Fruit fly (Drosophila melanogaster) whole organism, embryonic: ENCODE data around the gene CG31816.
A peak's percentile ranks its signal among the peaks of the same experiment; 100 is the strongest.

Experiments used
- Blimp-1 ChIP-seq: fragments of 200-800 bp; sonication (Bioruptor generic); optimal IDR thresholded peaks from 3 replicates; lab custom pipeline; 2018; ENCODE audit warnings: missing biosample characterization, missing genetic modification characterization, mild to moderate bottlenecking, moderate library complexity, missing genetic modification reagents
- CG10654 ChIP-seq: fragments of 200-800 bp; sonication (Bioruptor generic); optimal IDR thresholded peaks from 2 replicates; lab custom pipeline; 2016; ENCODE audit warnings: missing biosample characterization, missing genetic modification characterization
- CG11093 ChIP-seq: fragments of 200-800 bp; sonication (Bioruptor generic); IDR thresholded peaks from 3 replicates; pipeline ENCODE4 v1.3.6; 2022; ENCODE audit warnings: missing biosample characterization, missing genetic modification characterization
- CG12071 ChIP-seq: fragments of 200-800 bp; sonication (Bioruptor generic); optimal IDR thresholded peaks from 3 replicates; lab custom pipeline; 2018; ENCODE audit warnings: missing biosample characterization, mild to moderate bottlenecking, missing genetic modification characterization
- CG12155 ChIP-seq: fragments of 200-800 bp; sonication (Bioruptor generic); optimal IDR thresholded peaks from 3 replicates; lab custom pipeline; 2016; ENCODE audit warnings: missing biosample characterization, missing genetic modification characterization
- CG12659 ChIP-seq: fragments of 200-800 bp; sonication (Bioruptor generic); optimal IDR thresholded peaks from 3 replicates; lab custom pipeline; 2017; ENCODE audit warnings: mild to moderate bottlenecking, missing biosample characterization, missing genetic modification reagents, missing genetic modification characterization
- CG13775 ChIP-seq: fragments of 200-800 bp; sonication (Bioruptor generic); optimal IDR thresholded peaks from 3 replicates; lab custom pipeline; 2017; ENCODE audit warnings: missing biosample characterization, mild to moderate bottlenecking, missing genetic modification characterization
- CG14710 ChIP-seq: fragments of 200-800 bp; sonication (Bioruptor generic); optimal IDR thresholded peaks from 3 replicates; lab custom pipeline; 2019; ENCODE audit warnings: missing biosample characterization, mild to moderate bottlenecking, missing genetic modification characterization, moderate library complexity
- CG15073 ChIP-seq: fragments of 200-800 bp; sonication (Bioruptor generic); optimal IDR thresholded peaks from 2 replicates; lab custom pipeline; 2016; ENCODE audit warnings: missing biosample characterization, missing genetic modification characterization
- CG18011 ChIP-seq: fragments of 200-800 bp; sonication (Bioruptor generic); optimal IDR thresholded peaks from 2 replicates; lab custom pipeline; 2017; ENCODE audit warnings: missing biosample characterization, missing genetic modification characterization, mild to moderate bottlenecking, moderate library complexity, missing genotype
- CG2120 ChIP-seq: fragments of 200-800 bp; sonication (Bioruptor generic); optimal IDR thresholded peaks from 3 replicates; lab custom pipeline; 2016; ENCODE audit warnings: missing biosample characterization, missing genetic modification characterization
- CG33213 ChIP-seq: fragments of 200-800 bp; sonication (Bioruptor generic); optimal IDR thresholded peaks from 3 replicates; lab custom pipeline; 2016; ENCODE audit warnings: missing biosample characterization, missing genetic modification characterization
- CG6689 ChIP-seq: fragments of 200-800 bp; sonication (Bioruptor generic); IDR thresholded peaks from 2 replicates; pipeline ENCODE4 v1.3.6; 2022; ENCODE audit warnings: missing biosample characterization, missing genetic modification characterization
- CG8359 ChIP-seq: fragments of 200-800 bp; sonication (Bioruptor generic); optimal IDR thresholded peaks from 2 replicates; lab custom pipeline; 2017; ENCODE audit warnings: missing biosample characterization, mild to moderate bottlenecking, missing genetic modification characterization, borderline replicate concordance
- CG8478 ChIP-seq: fragments of >200 bp; optimal IDR thresholded peaks from 2 replicates; lab custom pipeline; 2018
- CG9727 ChIP-seq: fragments of 200-800 bp; sonication (Bioruptor generic); optimal IDR thresholded peaks from 3 replicates; lab custom pipeline; 2017; ENCODE audit warnings: missing biosample characterization, mild to moderate bottlenecking, missing genetic modification characterization
- D19A ChIP-seq: fragments of 200-800 bp; optimal IDR thresholded peaks from 3 replicates; lab custom pipeline; 2019; ENCODE audit warnings: missing biosample characterization, mild to moderate bottlenecking, missing genetic modification characterization, moderate library complexity
- Dek ChIP-seq: fragments of 200-800 bp; sonication (Bioruptor generic); optimal IDR thresholded peaks from 3 replicates; lab custom pipeline; 2019; ENCODE audit warnings: missing biosample characterization, mild to moderate bottlenecking, missing genetic modification characterization, moderate library complexity
- Hr51 ChIP-seq, 2 experiments: fragments of 200-800 bp; sonication (Bioruptor generic); optimal IDR thresholded peaks; 2 replicates in 1 of 2; 3 replicates in 1 of 2; lab custom pipeline; 2016 to 2018; ENCODE audit warnings: missing biosample characterization in 2 of 2, missing genetic modification characterization in 2 of 2, mild to moderate bottlenecking in 1 of 2, moderate library complexity in 1 of 2
- MESR4 ChIP-seq: fragments of 200-800 bp; sonication (Bioruptor generic); optimal IDR thresholded peaks from 2 replicates; lab custom pipeline; 2018; ENCODE audit warnings: missing biosample characterization, mild to moderate bottlenecking, missing genetic modification characterization, moderate library complexity
- Med ChIP-seq: fragments of 200-800 bp; sonication (Bioruptor generic); peaks from one replicate; lab custom pipeline; 2016; ENCODE audit warnings: missing biosample characterization, missing genetic modification characterization, mild to moderate bottlenecking, inconsistent platforms, moderate library complexity
- Meics ChIP-seq: fragments of 200-800 bp; sonication (Bioruptor generic); optimal IDR thresholded peaks from 2 replicates; lab custom pipeline; 2017; ENCODE audit warnings: missing biosample characterization, mild to moderate bottlenecking, missing genetic modification characterization
- Optix ChIP-seq: fragments of 200-800 bp; sonication (Bioruptor generic); IDR thresholded peaks from 3 replicates; pipeline ENCODE4 v1.3.6; 2022; ENCODE audit warnings: missing biosample characterization, missing genetic modification characterization
- Pdp1 ChIP-seq, 2 experiments: fragments of 200-800 bp; sonication (Bioruptor generic); optimal IDR thresholded peaks; 3 replicates each; lab custom pipeline; 2016; ENCODE audit warnings: missing biosample characterization in 2 of 2, missing genetic modification characterization in 2 of 2, mild to moderate bottlenecking in 1 of 2, moderate library complexity in 1 of 2
- Ptx1 ChIP-seq: fragments of 200-800 bp; sonication (Bioruptor generic); IDR thresholded peaks from 2 replicates; pipeline ENCODE4 v1.3.6; 2022; ENCODE audit warnings: missing biosample characterization, missing genetic modification characterization
- Ssrp ChIP-seq: fragments of 200-800 bp; sonication (Bioruptor generic); optimal IDR thresholded peaks from 2 replicates; lab custom pipeline; 2018; ENCODE audit warnings: missing biosample characterization, mild to moderate bottlenecking, missing genetic modification characterization, moderate library complexity
- bcd ChIP-seq: fragments of 200-800 bp; sonication (Bioruptor generic); optimal IDR thresholded peaks from 2 replicates; lab custom pipeline; 2017; ENCODE audit warnings: missing biosample characterization, mild to moderate bottlenecking, missing genetic modification characterization
- dmrt99B ChIP-seq: fragments of 200-800 bp; sonication (Bioruptor generic); optimal IDR thresholded peaks from 2 replicates; lab custom pipeline; 2018; ENCODE audit warnings: missing biosample characterization, mild to moderate bottlenecking, missing genetic modification characterization, moderate library complexity
- dysf ChIP-seq: fragments of 200-800 bp; sonication (Bioruptor generic); IDR thresholded peaks from 3 replicates; pipeline ENCODE4 v1.3.6; 2022; ENCODE audit warnings: missing biosample characterization, missing genetic modification characterization
- fd3F ChIP-seq: fragments of 200-800 bp; sonication (Bioruptor generic); optimal IDR thresholded peaks from 2 replicates; lab custom pipeline; 2018; ENCODE audit warnings: missing biosample characterization, mild to moderate bottlenecking, missing genetic modification characterization, moderate library complexity
- fd96Cb ChIP-seq: fragments of 200-800 bp; sonication (Bioruptor generic); optimal IDR thresholded peaks from 2 replicates; lab custom pipeline; 2018; ENCODE audit warnings: missing biosample characterization, mild to moderate bottlenecking, missing genetic modification characterization, moderate library complexity
- fu2 ChIP-seq: fragments of 200-800 bp; sonication (Bioruptor generic); optimal IDR thresholded peaks from 2 replicates; lab custom pipeline; 2016; ENCODE audit warnings: missing biosample characterization, missing genetic modification characterization
- gce ChIP-seq: fragments of 200-800 bp; sonication (Bioruptor generic); IDR thresholded peaks from 3 replicates; pipeline ENCODE4 v1.3.6; 2022; ENCODE audit warnings: missing biosample characterization, missing genetic modification characterization
- gsb ChIP-seq: fragments of 200-800 bp; sonication (Bioruptor generic); IDR thresholded peaks from 2 replicates; pipeline ENCODE4 v1.3.6; 2022; ENCODE audit warnings: missing biosample characterization, missing genetic modification characterization
- ind ChIP-seq: fragments of 200-800 bp; sonication (Bioruptor generic); optimal IDR thresholded peaks from 3 replicates; lab custom pipeline; 2016; ENCODE audit warnings: missing biosample characterization, missing genetic modification characterization
- ken ChIP-seq: fragments of 200-800 bp; sonication (Bioruptor generic); IDR thresholded peaks from 3 replicates; pipeline ENCODE4 v1.3.6; 2022; ENCODE audit warnings: missing biosample characterization, missing genetic modification characterization
- lmd ChIP-seq: fragments of 200-800 bp; sonication (Bioruptor generic); IDR thresholded peaks from 2 replicates; pipeline ENCODE4 v1.3.6; 2022; ENCODE audit warnings: missing biosample characterization, missing genetic modification characterization
- nau ChIP-seq: fragments of 200-800 bp; sonication (Bioruptor generic); optimal IDR thresholded peaks from 3 replicates; lab custom pipeline; 2017; ENCODE audit warnings: missing biosample characterization, mild to moderate bottlenecking, missing genetic modification characterization, missing genetic modification reagents
- nerfin-2 ChIP-seq: fragments of 200-800 bp; sonication (Bioruptor generic); IDR thresholded peaks from 2 replicates; pipeline ENCODE4 v1.3.6; 2022; ENCODE audit warnings: missing biosample characterization, missing genetic modification characterization; ENCODE audit not compliant: partially characterized antibody
- otp ChIP-seq: fragments of 200-800 bp; sonication (Bioruptor generic); IDR thresholded peaks from 3 replicates; pipeline ENCODE4, ENCODE4 v1.3.6; 2022; ENCODE audit warnings: missing biosample characterization, missing genetic modification characterization
- phol ChIP-seq: fragments of 200-800 bp; sonication (Bioruptor generic); optimal IDR thresholded peaks from 3 replicates; lab custom pipeline; 2018; ENCODE audit warnings: missing biosample characterization, mild to moderate bottlenecking, missing genetic modification characterization, moderate library complexity
- prd ChIP-seq, 3 experiments: fragments of >200 bp in 2 of 3; fragments of 200-800 bp in 1 of 3; sonication (Bioruptor generic) in 1 of 3; optimal IDR thresholded peaks in 2 of 3; IDR thresholded peaks in 1 of 3; 2 replicates in 2 of 3; 3 replicates in 1 of 3; pipeline versions ENCODE4 v1.3.6 to Lab custom; 2017 to 2022; ENCODE audit warnings: missing biosample characterization in 1 of 3, missing genetic modification characterization in 1 of 3
- slou ChIP-seq: fragments of 200-800 bp; sonication (Bioruptor generic); optimal IDR thresholded peaks from 3 replicates; lab custom pipeline; 2016; ENCODE audit warnings: missing biosample characterization, missing genetic modification characterization
- stc ChIP-seq: fragments of 200-800 bp; sonication (Bioruptor generic); IDR thresholded peaks from 2 replicates; pipeline ENCODE4 v1.3.6; 2022; ENCODE audit warnings: missing biosample characterization, missing genetic modification characterization
- tgo ChIP-seq: fragments of 200-800 bp; sonication (Bioruptor generic); IDR thresholded peaks from 3 replicates; pipeline ENCODE4 v1.3.6; 2022; ENCODE audit warnings: missing biosample characterization, missing genetic modification characterization
- tx ChIP-seq: fragments of 200-800 bp; sonication (Bioruptor generic); optimal IDR thresholded peaks from 2 replicates; lab custom pipeline; 2016; ENCODE audit warnings: missing biosample characterization, missing genetic modification characterization
- vvl ChIP-seq: fragments of 200-800 bp; sonication (Bioruptor generic); IDR thresholded peaks from 2 replicates; pipeline ENCODE4 v1.3.6; 2022; ENCODE audit warnings: missing biosample characterization, missing genetic modification characterization
- wdn ChIP-seq: fragments of 200-800 bp; sonication (Bioruptor generic); IDR thresholded peaks from 2 replicates; pipeline ENCODE4 v1.3.6; 2022; ENCODE audit warnings: missing biosample characterization, missing genetic modification characterization
- zfh1 ChIP-seq: fragments of 200-800 bp; sonication (Bioruptor generic); IDR thresholded peaks from 3 replicates; pipeline ENCODE4 v1.3.6; 2022; ENCODE audit warnings: missing biosample characterization, missing genetic modification characterization

Gene CG31816

DNA sequence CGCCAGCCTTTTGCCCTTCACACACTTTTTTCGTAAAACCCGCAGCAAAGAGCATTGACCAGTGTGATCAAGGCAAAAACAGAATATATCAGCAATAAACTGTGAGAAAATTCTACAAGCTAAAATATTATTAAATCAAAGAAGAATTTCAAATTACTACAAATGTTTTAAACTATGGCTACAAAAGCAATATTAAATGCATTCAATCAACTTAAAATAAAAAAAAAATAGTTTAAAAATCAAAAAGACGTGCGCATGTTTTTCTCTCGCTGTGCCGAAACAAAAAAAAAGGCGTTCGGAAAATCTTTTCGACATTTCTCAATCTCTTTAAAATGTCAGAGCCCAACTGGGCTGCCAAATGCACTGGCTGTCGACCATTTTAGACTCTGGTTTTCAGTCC lies 44.2 kb upstream of the CG31816 start (continued):
- no peak for TF ChIP-seq slou (GFP tag; lab: Kevin White, UChicago)
- TF ChIP-seq CG15073 (GFP tag; lab: Kevin White, UChicago): no peak
- TF ChIP-seq Hr51 (GFP tag; optimal IDR thresholded peaks at IDR 0.05; lab: Kevin White, UChicago): peak in 1 of 2 experiments; percentile 56
- TF ChIP-seq ken (GFP tag; lab: Robert Waterston, UW): 0 out of 3 replicates have a peak, but pooled peaks have one; percentile 37
- TF ChIP-seq Med (GFP tag; lab: Kevin White, UChicago): peak; percentile 46
- TF ChIP-seq Optix (GFP tag; lab: Robert Waterston, UW): no peak
- peak; percentile 21 for TF ChIP-seq fd96Cb (tag; lab: Kevin White, UChicago)
- peak; percentile 36 for TF ChIP-seq Ssrp (tag; lab: Kevin White, UChicago)
- peak; percentile 49 for TF ChIP-seq Blimp-1 (GFP tag; lab: Kevin White, UChicago)
- TF ChIP-seq stc (GFP tag; lab: Robert Waterston, UW): peak; percentile 49; the same call in 1 of the 2 replicates
- 0 out of 2 replicates have a peak, but pooled peaks have one; percentile 38 for TF ChIP-seq Ptx1
- peak; percentile 60 for TF ChIP-seq dmrt99B (tag; lab: Kevin White, UChicago)
- peak; percentile 34 for TF ChIP-seq phol (tag; lab: Kevin White, UChicago)
- TF ChIP-seq CG13775 (GFP tag; lab: Kevin White, UChicago): peak; percentile 28
- TF ChIP-seq CG18011: no peak
- TF ChIP-seq prd (optimal IDR thresholded peaks at IDR 0.05; lab: Kevin White, UChicago): no peak
- TF ChIP-seq prd (GFP tag; IDR thresholded peaks at IDR 0.05; lab: Robert Waterston, UW): peak; percentile 67; the same call in 2 of the 3 replicates
- TF ChIP-seq bcd (GFP tag; lab: Kevin White, UChicago): no peak
- no peak for TF ChIP-seq tx (GFP tag; lab: Kevin White, UChicago)
- TF ChIP-seq nau: no peak
- no peak for TF ChIP-seq CG12659 (GFP tag; lab: Kevin White, UChicago)
- TF ChIP-seq zfh1: peak; percentile 35; the same call in 1 of the 3 replicates
- no peak for TF ChIP-seq Dek (tag; lab: Kevin White, UChicago)
- 0 out of 3 replicates have a peak, but pooled peaks have one; percentile 27 for TF ChIP-seq otp (GFP tag; lab: Robert Waterston, UW)
- TF ChIP-seq CG14710 (tag; lab: Kevin White, UChicago): no peak
- TF ChIP-seq D19A (tag; lab: Kevin White, UChicago): peak; percentile 24
- TF ChIP-seq CG8359 (GFP tag; lab: Kevin White, UChicago): no peak
- TF ChIP-seq lmd (GFP tag; lab: Robert Waterston, UW): 0 out of 2 replicates have a peak, but pooled peaks have one; percentile 6
- peak; percentile 42 for TF ChIP-seq fd3F (GFP tag; lab: Kevin White, UChicago)
- peak; percentile 46; the same call in 1 of the 2 replicates for TF ChIP-seq CG6689 (GFP tag; lab: Robert Waterston, UW)
- no peak for TF ChIP-seq wdn (GFP tag; lab: Robert Waterston, UW)
- TF ChIP-seq nerfin-2: no peak
- TF ChIP-seq CG2120 (GFP tag; lab: Kevin White, UChicago): peak; percentile 25
- peak; percentile 5 for TF ChIP-seq ind (GFP tag; lab: Kevin White, UChicago)
- 0 out of 2 replicates have a peak, but pooled peaks have one; percentile 36 for TF ChIP-seq gsb (GFP tag; lab: Robert Waterston, UW)
- peak; percentile 24; the same call in 1 of the 3 replicates for TF ChIP-seq CG11093
- TF ChIP-seq CG12071: no peak
- TF ChIP-seq vvl: peak; percentile 67
- TF ChIP-seq Meics: peak; percentile 9
- TF ChIP-seq CG12155 (GFP tag; lab: Kevin White, UChicago): no peak
- no peak for TF ChIP-seq gce (GFP tag; lab: Robert Waterston, UW)
- TF ChIP-seq MESR4 (GFP tag; lab: Kevin White, UChicago): no peak
- peak in 1 of 2 experiments; percentile 19 for TF ChIP-seq Pdp1 (GFP tag; optimal IDR thresholded peaks at IDR 0.05; lab: Kevin White, UChicago)
- TF ChIP-seq CG10654: no peak
- TF ChIP-seq CG33213: no peak
- no peak for TF ChIP-seq CG8478
- TF ChIP-seq tgo (GFP tag; lab: Robert Waterston, UW): peak; percentile 45; the same call in 2 of the 3 replicates
- no peak for TF ChIP-seq fu2 (GFP tag; lab: Kevin White, UChicago)
- peak; percentile 16 for TF ChIP-seq CG9727 (GFP tag; lab: Kevin White, UChicago)
- peak; percentile 44; the same call in 1 of the 3 replicates for TF ChIP-seq dysf (GFP tag; lab: Robert Waterston, UW)
